Fruit fly (Drosophila melanogaster) whole organism, adult: ENCODE data around the gene Etfb.

Experiments used
- CG11617 ChIP-seq: fragments of 200-800 bp; sonication (Bioruptor generic); optimal IDR thresholded peaks from 2 replicates; lab custom pipeline; 2017; ENCODE audit warnings: mild to moderate bottlenecking, missing biosample characterization, missing genetic modification reagents, missing genetic modification characterization
- CG12768 ChIP-seq: fragments of 200-800 bp; sonication (Bioruptor generic); optimal IDR thresholded peaks from 2 replicates; lab custom pipeline; 2017; ENCODE audit warnings: missing biosample characterization, missing genetic modification characterization, mild to moderate bottlenecking, moderate library complexity, missing genetic modification reagents
- CG14711 ChIP-seq: fragments of 200-800 bp; sonication (Bioruptor generic); optimal IDR thresholded peaks from 2 replicates; lab custom pipeline; 2018; ENCODE audit warnings: missing biosample characterization, mild to moderate bottlenecking, missing genetic modification characterization, moderate library complexity
- CG1620 ChIP-seq: fragments of 200-800 bp; sonication (Bioruptor generic); optimal IDR thresholded peaks from 2 replicates; lab custom pipeline; 2016; ENCODE audit warnings: missing biosample characterization, missing genetic modification characterization
- CG33017 ChIP-seq: fragments of 200-800 bp; sonication (Bioruptor generic); optimal IDR thresholded peaks from 2 replicates; lab custom pipeline; 2018; ENCODE audit warnings: missing biosample characterization, mild to moderate bottlenecking, missing genetic modification characterization, moderate library complexity
- CG5204 ChIP-seq: fragments of 200-800 bp; sonication (Bioruptor generic); optimal IDR thresholded peaks from 2 replicates; lab custom pipeline; 2016; ENCODE audit warnings: missing biosample characterization, missing genetic modification characterization
- CG7045 ChIP-seq: fragments of 200-800 bp; sonication (Bioruptor generic); optimal IDR thresholded peaks from 2 replicates; lab custom pipeline; 2017; ENCODE audit warnings: missing biosample characterization, mild to moderate bottlenecking, missing genetic modification characterization
- CG7101 ChIP-seq: fragments of 200-800 bp; sonication (Bioruptor generic); optimal IDR thresholded peaks from 2 replicates; lab custom pipeline; 2018; ENCODE audit warnings: missing biosample characterization, mild to moderate bottlenecking, missing genetic modification characterization, moderate library complexity
- Clk ChIP-seq: fragments of 200-800 bp; sonication (Bioruptor generic); optimal IDR thresholded peaks from 2 replicates; lab custom pipeline; 2017; ENCODE audit warnings: missing biosample characterization, missing genetic modification characterization
- Crg-1 ChIP-seq: fragments of 200-800 bp; sonication (Bioruptor generic); optimal IDR thresholded peaks from 2 replicates; lab custom pipeline; 2016; ENCODE audit warnings: missing biosample characterization, missing genetic modification characterization
- Hr96 ChIP-seq: fragments of 200-800 bp; sonication (Bioruptor generic); optimal IDR thresholded peaks from 2 replicates; lab custom pipeline; 2016; ENCODE audit warnings: missing biosample characterization, missing genetic modification characterization
- Mnt ChIP-seq: fragments of 200-800 bp; sonication (Bioruptor generic); optimal IDR thresholded peaks from 2 replicates; lab custom pipeline; 2016; ENCODE audit warnings: missing biosample characterization, mild to moderate bottlenecking, missing genetic modification characterization
- bab1 ChIP-seq: fragments of 200-800 bp; sonication (Bioruptor generic); optimal IDR thresholded peaks from 3 replicates; lab custom pipeline; 2019; ENCODE audit warnings: missing biosample characterization, mild to moderate bottlenecking, missing genetic modification characterization, moderate library complexity
- cic ChIP-seq: fragments of 200-800 bp; sonication (Bioruptor generic); optimal IDR thresholded peaks from 2 replicates; lab custom pipeline; 2017; ENCODE audit warnings: missing biosample characterization, mild to moderate bottlenecking, missing genetic modification characterization, moderate library complexity
- cnc ChIP-seq, 2 experiments: fragments of >200 bp; optimal IDR thresholded peaks; 2 replicates each; lab custom pipeline; 2017
- kay ChIP-seq: fragments of 200-800 bp; sonication (Bioruptor generic); peaks from one replicate; lab custom pipeline; 2016; ENCODE audit warnings: missing biosample characterization, missing genetic modification characterization, borderline replicate concordance
- ovo ChIP-seq: fragments of 200-800 bp; sonication (Bioruptor generic); optimal IDR thresholded peaks from 2 replicates; lab custom pipeline; 2016; ENCODE audit warnings: missing biosample characterization, missing genetic modification characterization
- pad ChIP-seq: fragments of 200-800 bp; sonication (Bioruptor generic); optimal IDR thresholded peaks from 3 replicates; lab custom pipeline; 2017; ENCODE audit warnings: missing biosample characterization, missing genetic modification characterization, mild to moderate bottlenecking, moderate library complexity, missing genetic modification reagents
- tj ChIP-seq: fragments of 200-800 bp; sonication (Bioruptor generic); optimal IDR thresholded peaks from 3 replicates; lab custom pipeline; 2017; ENCODE audit warnings: missing biosample characterization, mild to moderate bottlenecking, missing genetic modification characterization, moderate library complexity
- toe ChIP-seq: fragments of 200-800 bp; sonication (Bioruptor generic); optimal IDR thresholded peaks from 2 replicates; lab custom pipeline; 2016; ENCODE audit warnings: missing biosample characterization, missing genetic modification characterization

Etfb gene

DNA sequence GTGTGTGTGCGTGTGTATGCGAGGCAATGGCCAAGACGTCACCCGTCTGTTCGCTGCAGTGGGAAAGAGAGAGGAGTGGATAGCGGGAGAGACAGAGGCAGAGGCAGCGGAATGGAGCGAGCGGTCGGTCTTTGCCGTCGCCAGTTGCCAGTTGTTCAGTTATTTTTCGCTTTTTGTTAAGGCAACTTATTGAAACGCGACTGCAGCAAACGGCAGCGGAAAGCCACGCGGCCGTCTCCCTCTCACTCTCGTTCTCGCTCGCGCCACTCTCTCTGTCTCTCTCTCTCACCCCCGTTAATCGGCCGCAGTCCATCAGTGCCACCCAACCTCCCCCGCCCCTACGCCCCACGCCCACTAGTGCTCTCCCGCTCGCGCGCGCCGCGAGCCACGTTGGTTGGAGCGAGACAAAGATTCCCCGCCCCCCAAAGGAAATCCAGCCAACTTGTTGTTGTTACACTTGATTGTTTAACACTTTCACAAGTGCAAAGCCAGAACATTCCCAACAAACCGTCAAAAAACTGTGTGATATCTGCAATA is 29.9 kb downstream of the Etfb start:
- TF ChIP-seq Mnt (GFP tag; lab: Kevin White, UChicago), result peak; percentile 79
- no peak for TF ChIP-seq CG1620 (GFP tag; lab: Kevin White, UChicago)
- peak; percentile 50 for TF ChIP-seq CG33017 (tag; lab: Kevin White, UChicago)
- TF ChIP-seq Hr96 (GFP tag; lab: Kevin White, UChicago), result no peak
- TF ChIP-seq CG11617, result no peak
- TF ChIP-seq Crg-1 (GFP tag; lab: Kevin White, UChicago), result no peak
- peak; percentile 88 for TF ChIP-seq cic (GFP tag; lab: Kevin White, UChicago)
- no peak for TF ChIP-seq CG5204 (GFP tag; lab: Kevin White, UChicago)
- peak; percentile 83 for TF ChIP-seq tj (GFP tag; lab: Kevin White, UChicago)
- peak; percentile 49 for TF ChIP-seq ovo
- no peak for TF ChIP-seq kay (GFP tag; lab: Kevin White, UChicago)
- TF ChIP-seq CG7101 (tag; lab: Kevin White, UChicago), result peak; percentile 5
- TF ChIP-seq pad, result peak; percentile 73
- peak; percentile 23 for TF ChIP-seq bab1 (GFP tag; lab: Kevin White, UChicago)
- TF ChIP-seq CG14711 (tag; lab: Kevin White, UChicago), result no peak
- peak; percentile 91 for TF ChIP-seq CG12768 (GFP tag; lab: Kevin White, UChicago)

DNA sequence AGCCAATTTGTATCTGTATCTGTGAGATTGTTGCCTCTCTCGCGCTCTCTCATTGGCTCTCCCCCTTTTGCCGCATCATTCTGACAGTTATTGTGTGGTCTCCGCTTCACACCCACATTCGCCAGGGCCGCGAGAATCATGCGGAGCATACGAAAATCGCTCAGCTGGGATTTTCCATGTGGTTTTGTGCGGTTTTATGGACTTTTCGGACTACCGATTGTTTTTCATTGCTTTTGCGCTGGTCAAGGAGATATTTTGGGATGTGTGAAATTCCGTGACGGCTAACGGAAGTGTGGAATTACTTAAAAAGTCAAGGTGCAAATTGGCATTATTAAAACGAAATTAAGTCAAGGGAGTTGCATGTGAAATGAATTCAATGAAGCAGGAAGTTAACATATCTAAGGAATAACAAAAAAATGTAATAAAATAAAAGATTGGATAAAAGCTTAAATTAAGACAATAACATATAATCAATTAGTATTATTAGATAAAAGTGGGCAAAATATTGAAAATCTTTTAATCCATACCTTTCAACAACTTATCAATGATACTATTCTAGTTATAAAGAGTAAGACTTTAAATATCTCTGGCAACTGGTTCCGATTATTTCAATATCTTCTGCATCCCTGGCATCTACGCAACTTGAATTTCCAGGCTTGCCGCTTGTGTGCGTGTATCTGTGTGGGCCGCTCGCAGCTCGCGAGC is 30.5 kb downstream of the Etfb start:
- TF ChIP-seq cic (GFP tag; lab: Kevin White, UChicago) (no peak), CG12768 (GFP tag; lab: Kevin White, UChicago) (no peak), CG1620 (GFP tag; lab: Kevin White, UChicago) (no peak), Mnt (GFP tag; lab: Kevin White, UChicago) (no peak), Crg-1 (GFP tag; lab: Kevin White, UChicago) (no peak), CG14711 (tag; lab: Kevin White, UChicago) (no peak), CG7045 (GFP tag; lab: Kevin White, UChicago) (peak; percentile 50), CG5204 (GFP tag; lab: Kevin White, UChicago) (peak; percentile 36), bab1 (GFP tag; lab: Kevin White, UChicago) (no peak), CG11617 (peak; percentile 29), CG33017 (tag; lab: Kevin White, UChicago) (no peak), kay (GFP tag; lab: Kevin White, UChicago) (no peak), Hr96 (GFP tag; lab: Kevin White, UChicago) (peak; percentile 59), toe (GFP tag; lab: Kevin White, UChicago) (peak; percentile 19), tj (GFP tag; lab: Kevin White, UChicago) (peak; percentile 16), cnc (optimal IDR thresholded peaks at IDR 0.05; lab: Kevin White, UChicago) (peak in 1 of 2 experiments; percentile 89), Clk (no peak), CG7101 (tag; lab: Kevin White, UChicago) (no peak), ovo (peak; percentile 5), pad (peak; percentile 46)

DNA sequence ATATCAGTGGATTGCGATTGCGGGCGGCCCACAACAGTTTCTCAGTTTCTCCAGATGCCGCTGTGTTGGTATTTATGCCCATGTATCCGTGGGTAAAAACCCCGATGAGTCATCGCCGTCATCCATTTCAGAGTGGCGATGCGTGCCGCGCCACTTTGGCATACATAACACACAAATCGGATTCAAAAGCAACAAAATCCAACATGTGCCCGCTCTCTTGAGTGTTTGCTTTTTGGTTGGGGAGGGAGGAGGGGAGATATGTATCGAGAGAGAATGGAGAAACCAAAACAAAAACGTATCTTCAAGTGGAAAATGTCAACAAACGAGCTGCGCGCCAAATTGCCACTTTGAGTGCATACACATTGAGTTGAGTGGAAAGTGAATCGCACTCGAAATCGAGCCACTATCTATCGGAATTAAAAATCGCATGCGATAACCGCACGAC is 31.1 kb downstream of the Etfb start:
- TF ChIP-seq Mnt (GFP tag; lab: Kevin White, UChicago), result peak; percentile 87
- TF ChIP-seq CG33017 (tag; lab: Kevin White, UChicago), result peak; percentile 20
- TF ChIP-seq Crg-1 (GFP tag; lab: Kevin White, UChicago), result no peak
- peak; percentile 86 for TF ChIP-seq cic (GFP tag; lab: Kevin White, UChicago)
- TF ChIP-seq CG14711 (tag; lab: Kevin White, UChicago), result no peak

DNA sequence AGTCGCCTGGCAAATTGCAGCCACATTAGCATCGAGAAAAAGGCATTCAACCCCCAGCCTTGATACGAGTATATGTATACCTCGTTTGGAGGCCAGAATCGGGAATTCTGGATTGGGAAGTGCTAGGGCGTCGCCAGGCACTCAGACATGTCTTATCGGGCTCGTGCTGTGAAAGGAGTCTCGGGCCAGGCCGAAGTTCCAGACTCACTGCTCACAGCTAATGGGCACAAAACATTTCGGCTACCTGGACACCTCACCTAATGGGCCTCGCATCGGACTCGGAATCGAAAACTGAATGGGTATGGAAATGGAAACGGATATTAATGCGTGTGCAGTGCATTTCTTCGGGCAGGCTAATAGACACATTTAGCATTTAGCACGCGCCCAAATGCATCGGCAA is 31.8 kb downstream of the Etfb start:
- no peak for TF ChIP-seq CG12768 (GFP tag; lab: Kevin White, UChicago)
- no peak for TF ChIP-seq CG7101 (tag; lab: Kevin White, UChicago)
- no peak for TF ChIP-seq CG33017 (tag; lab: Kevin White, UChicago)
- TF ChIP-seq kay (GFP tag; lab: Kevin White, UChicago), result no peak
- no peak for TF ChIP-seq CG11617

DNA sequence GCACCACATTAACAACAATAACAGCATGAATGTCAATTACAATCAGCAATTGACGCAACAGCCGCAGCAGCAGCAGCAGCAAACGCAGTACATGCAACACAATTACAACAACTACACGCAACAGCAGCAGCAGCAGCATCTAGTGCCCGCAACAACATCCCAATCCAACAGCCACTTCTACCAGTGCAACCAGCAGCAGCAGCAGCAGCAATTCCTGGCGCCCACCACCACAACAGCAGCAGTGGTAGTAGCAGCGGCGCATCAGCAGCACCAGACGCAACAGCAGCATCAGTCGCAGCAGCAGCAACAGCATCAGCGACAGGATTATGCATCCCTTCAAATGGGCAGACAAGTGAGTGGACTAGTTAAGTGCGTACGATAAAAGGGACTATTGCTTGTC is 35.5 kb downstream of the Etfb start:
- TF ChIP-seq ovo, result no peak

DNA sequence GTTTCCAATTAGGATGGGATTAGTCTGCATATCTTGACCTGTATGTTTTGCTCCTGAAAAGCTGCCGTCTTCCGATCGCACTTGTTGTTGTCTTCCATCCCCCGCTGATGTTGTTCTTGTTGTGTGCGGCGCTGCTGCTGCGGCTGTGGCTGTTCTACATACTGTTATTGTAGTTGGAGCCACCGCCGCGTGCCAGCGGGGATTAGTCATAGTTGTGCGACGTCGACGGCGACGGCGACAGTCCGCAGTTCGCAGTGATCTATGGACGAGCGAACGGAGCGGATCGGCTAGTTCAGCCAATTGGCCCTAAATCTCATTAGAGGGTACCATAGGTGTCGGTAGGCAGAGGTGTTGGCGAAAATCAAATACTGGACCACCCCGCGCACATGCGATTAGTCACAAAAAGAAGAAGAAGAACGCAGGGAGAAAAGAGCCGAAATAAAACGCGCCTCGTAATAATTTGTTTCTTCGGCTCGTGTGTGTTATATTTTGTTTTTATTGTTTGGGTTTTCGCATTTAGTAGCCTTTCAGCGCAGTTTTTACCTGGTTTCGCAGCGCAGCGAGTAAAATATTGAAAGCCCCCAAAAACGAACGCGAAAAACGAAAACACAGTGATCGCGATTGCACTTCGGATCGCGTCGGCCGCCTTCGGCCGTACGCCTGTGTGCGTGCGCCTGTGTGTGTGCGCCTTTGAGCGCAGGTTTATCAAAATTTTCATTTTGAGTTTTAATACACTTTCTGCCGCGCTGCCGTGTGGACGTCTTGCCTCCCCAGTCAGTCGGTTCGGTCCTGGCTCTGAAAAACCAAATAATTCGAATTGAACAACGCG is 37.3 kb downstream of the Etfb start, which contains the start of gene kay:
Gene kay (plus strand): TSS at position 729 of the 829 bp plus-strand sequence.
- TF ChIP-seq Mnt (GFP tag; lab: Kevin White, UChicago) (no peak), Hr96 (GFP tag; lab: Kevin White, UChicago) (peak; percentile 2), kay (GFP tag; lab: Kevin White, UChicago) (peak; percentile 53), CG7045 (GFP tag; lab: Kevin White, UChicago) (no peak), CG12768 (GFP tag; lab: Kevin White, UChicago) (peak; percentile 60), bab1 (GFP tag; lab: Kevin White, UChicago) (no peak)
